Fruit fly (Drosophila melanogaster) Kc167 (cell line): Measurements from ENCODE around the gene CG32267.

Source experiments
- Myc ChIP-seq: fragments of >200 bp; optimal IDR thresholded peaks from 2 replicates; lab custom pipeline; 2017; ENCODE audit warnings: missing external identifiers
- Sin3A ChIP-seq: fragments of >200 bp; optimal IDR thresholded peaks from 2 replicates; lab custom pipeline; 2018; ENCODE audit warnings: missing external identifiers
- insv ChIP-seq: fragments of >200 bp; optimal IDR thresholded peaks from 3 replicates; lab custom pipeline; 2018; ENCODE audit warnings: missing external identifiers
- psq ChIP-seq: fragments of >200 bp; optimal IDR thresholded peaks from 2 replicates; lab custom pipeline; 2017; ENCODE audit warnings: missing external identifiers
- ttk ChIP-seq: sonication (Bioruptor generic); optimal IDR thresholded peaks from 2 replicates; lab custom pipeline; 2017; ENCODE audit warnings: missing external identifiers

DNA sequence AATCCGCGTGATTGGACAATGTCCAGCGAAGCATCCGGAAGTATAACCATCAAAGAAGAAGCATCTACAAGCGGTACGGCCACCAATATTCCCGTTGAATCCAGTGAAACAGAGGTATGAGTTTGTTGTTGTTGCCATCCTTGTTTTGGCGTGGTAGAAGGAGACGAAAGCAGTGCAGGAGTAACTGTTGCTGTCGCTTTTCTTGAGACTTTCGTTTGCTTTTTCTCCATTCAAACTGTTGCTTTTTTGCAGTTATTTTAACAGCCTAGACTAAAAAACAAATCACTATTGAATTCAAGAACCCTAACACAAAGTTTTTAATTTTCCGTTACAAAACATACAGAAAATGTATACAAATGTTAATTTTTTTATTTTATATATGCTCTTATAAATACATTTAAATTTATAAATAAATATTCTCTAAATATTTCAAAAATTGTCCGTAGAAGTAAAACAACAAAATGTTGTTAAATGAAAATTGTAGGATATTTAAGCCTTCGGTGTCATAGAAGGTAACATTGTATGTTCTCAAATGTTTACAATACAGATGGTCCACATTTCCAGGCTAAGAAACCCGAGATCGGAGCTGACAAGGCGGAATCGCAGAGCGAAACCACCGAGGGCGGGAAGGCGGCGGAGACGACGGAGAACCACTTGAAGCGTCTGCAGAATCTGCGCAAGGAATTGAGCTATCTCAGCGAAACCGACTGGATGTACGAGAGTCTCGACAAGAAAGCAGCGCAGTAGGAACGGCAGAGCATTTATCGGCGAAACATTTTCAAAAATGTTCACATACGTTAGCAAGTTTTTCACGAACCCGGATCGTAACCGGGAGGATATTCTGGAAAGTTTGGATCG, 10.1 kb downstream of the CG32267 start:
- TF ChIP-seq ttk (lab: Kevin White, UChicago), result no peak
- TF ChIP-seq insv (lab: Kevin White, UChicago), result no peak
- TF ChIP-seq Myc (lab: Kevin White, UChicago), result no peak
- no peak for TF ChIP-seq psq (lab: Kevin White, UChicago)
- TF ChIP-seq Sin3A (lab: Kevin White, UChicago), result no peak
